Worm (Caenorhabditis elegans) whole organism, L1 larva: ENCODE results near the gene C50D2.7.

ENCODE experiments used
- C04F5.9 ChIP-seq: sonication (generic microtip); optimal IDR thresholded peaks from 2 replicates; lab custom pipeline; 2016; ENCODE audit warnings: missing genetic modification characterization, missing compliant biosample characterization
- aha-1 ChIP-seq: fragments of 150-350 bp; optimal IDR thresholded peaks from 2 replicates; lab custom pipeline; 2014; ENCODE audit warnings: missing biosample characterization, missing genetic modification characterization
- efl-1 ChIP-seq, 4 experiments: fragments of 150-350 bp; optimal IDR thresholded peaks in 3 of 4; peaks in 1 of 4; 1 replicate in 1 of 4; 2 replicates in 3 of 4; lab custom pipeline; 2014; ENCODE audit warnings: missing biosample characterization in 2 of 4, missing genetic modification characterization in 2 of 4, missing genetic modification reagents in 2 of 4
- jun-1 ChIP-seq: fragments of 150-350 bp; optimal IDR thresholded peaks from 2 replicates; lab custom pipeline; 2014; ENCODE audit warnings: missing biosample characterization, missing genetic modification reagents, missing genetic modification characterization
- mdl-1 ChIP-seq, 2 experiments: fragments of 150-350 bp; optimal IDR thresholded peaks; 2 replicates each; lab custom pipeline; 2014 to 2017; ENCODE audit warnings: missing biosample characterization in 2 of 2, missing genetic modification characterization in 2 of 2, inconsistent platforms in 1 of 2
- nhr-28 ChIP-seq: fragments of 150-350 bp; optimal IDR thresholded peaks from 2 replicates; lab custom pipeline; 2014; ENCODE audit warnings: missing biosample characterization, missing genetic modification characterization
- ztf-11 ChIP-seq, 2 experiments: sonication (generic microtip); optimal IDR thresholded peaks; 2 replicates each; lab custom pipeline; 2016 to 2017; ENCODE audit warnings: missing genetic modification characterization in 2 of 2, missing biosample characterization in 1 of 2, missing compliant biosample characterization in 1 of 2

DNA sequence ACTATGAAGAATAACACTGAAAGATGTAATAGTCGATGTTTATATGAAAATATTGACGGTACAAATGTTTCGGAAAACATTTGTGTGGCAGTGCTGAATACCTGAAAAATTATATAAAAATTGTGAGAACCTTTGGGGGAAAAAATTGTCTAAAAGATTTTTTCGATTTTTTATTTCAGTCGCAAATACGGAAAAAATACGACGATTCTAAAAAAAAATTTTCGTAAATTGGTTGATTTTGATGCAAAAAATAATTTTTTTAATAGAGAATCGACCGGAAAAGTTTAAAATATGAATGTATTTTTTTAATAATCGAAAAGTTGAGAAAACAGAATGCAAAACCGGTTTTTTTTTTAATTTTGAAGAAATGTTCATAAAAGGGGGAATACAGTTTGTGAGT lies at the start of gene C50D2.7:
- no peak for TF ChIP-seq ztf-11 (tag; optimal IDR thresholded peaks at IDR 0.05; lab: Kevin White, UChicago)
- no peak for TF ChIP-seq jun-1 (tag; lab: Kevin White, UChicago)
- no peak for TF ChIP-seq efl-1 (optimal IDR thresholded peaks at IDR 0.05; lab: Kevin White, UChicago)
- no peak for TF ChIP-seq efl-1 (GFP tag; optimal IDR thresholded peaks at IDR 0.05 in 1 of 2; lab: Kevin White, UChicago)
- no peak for TF ChIP-seq C04F5.9 (tag; lab: Kevin White, UChicago)
- TF ChIP-seq nhr-28 (tag; lab: Kevin White, UChicago), result no peak
- TF ChIP-seq aha-1 (tag; lab: Kevin White, UChicago), result no peak
- TF ChIP-seq mdl-1 (tag; optimal IDR thresholded peaks at IDR 0.05; lab: Kevin White, UChicago), result no peak
